Fruit fly (Drosophila melanogaster) whole organism, embryonic: ENCODE results near the gene AnxB9.

Experiments used
- Atf3 ChIP-seq: fragments of 200-800 bp; sonication (Bioruptor generic); optimal IDR thresholded peaks from 3 replicates; lab custom pipeline; 2016; ENCODE audit warnings: missing biosample characterization, missing genetic modification characterization
- CG10274 ChIP-seq: fragments of 200-800 bp; sonication (Bioruptor generic); optimal IDR thresholded peaks from 3 replicates; lab custom pipeline; 2017; ENCODE audit warnings: missing biosample characterization, mild to moderate bottlenecking, missing genetic modification characterization
- CG10543 ChIP-seq: fragments of 200-800 bp; sonication (Bioruptor generic); optimal IDR thresholded peaks from 3 replicates; lab custom pipeline; 2017; ENCODE audit warnings: missing biosample characterization, mild to moderate bottlenecking, missing genetic modification characterization, moderate library complexity
- CG10979 ChIP-seq: fragments of 200-800 bp; sonication (Bioruptor generic); optimal IDR thresholded peaks from 2 replicates; lab custom pipeline; 2018; ENCODE audit warnings: missing biosample characterization, mild to moderate bottlenecking, missing genetic modification characterization, moderate library complexity
- CG11504 ChIP-seq: fragments of 200-800 bp; sonication (Bioruptor generic); optimal IDR thresholded peaks from 3 replicates; lab custom pipeline; 2019; ENCODE audit warnings: missing biosample characterization, mild to moderate bottlenecking, missing genetic modification characterization, moderate library complexity
- CG12104 ChIP-seq: fragments of 200-800 bp; sonication (Bioruptor generic); optimal IDR thresholded peaks from 3 replicates; lab custom pipeline; 2016; ENCODE audit warnings: missing biosample characterization, missing genetic modification characterization
- CG1233 ChIP-seq: fragments of 200-800 bp; sonication (Bioruptor generic); optimal IDR thresholded peaks from 4 replicates; lab custom pipeline; 2018; ENCODE audit warnings: missing biosample characterization, mild to moderate bottlenecking, missing genetic modification characterization
- CG13123 ChIP-seq: fragments of 200-800 bp; sonication (Bioruptor generic); optimal IDR thresholded peaks from 2 replicates; lab custom pipeline; 2016; ENCODE audit warnings: missing biosample characterization, missing genetic modification characterization
- CG15601 ChIP-seq: fragments of 200-800 bp; sonication (Bioruptor generic); optimal IDR thresholded peaks from 3 replicates; lab custom pipeline; 2019; ENCODE audit warnings: missing biosample characterization, mild to moderate bottlenecking, missing genetic modification characterization, moderate library complexity
- CG2678 ChIP-seq: fragments of 200-800 bp; sonication (Bioruptor generic); optimal IDR thresholded peaks from 3 replicates; lab custom pipeline; 2019; ENCODE audit warnings: missing biosample characterization, mild to moderate bottlenecking, missing genetic modification characterization, moderate library complexity
- CG30403 ChIP-seq: fragments of 200-800 bp; sonication (Bioruptor generic); optimal IDR thresholded peaks from 3 replicates; lab custom pipeline; 2016; ENCODE audit warnings: missing biosample characterization, missing genetic modification characterization
- CG32767 ChIP-seq: fragments of 200-800 bp; sonication (Bioruptor generic); IDR thresholded peaks from 2 replicates; pipeline ENCODE4 v1.3.6; 2022; ENCODE audit warnings: missing biosample characterization, missing genetic modification characterization
- CG3838 ChIP-seq: fragments of 200-800 bp; sonication (Bioruptor generic); optimal IDR thresholded peaks from 3 replicates; lab custom pipeline; 2016; ENCODE audit warnings: missing biosample characterization, missing genetic modification characterization
- CG4282 ChIP-seq: fragments of 200-800 bp; sonication (Bioruptor generic); optimal IDR thresholded peaks from 2 replicates; lab custom pipeline; 2016; ENCODE audit warnings: missing biosample characterization, missing genetic modification characterization
- CG4328 ChIP-seq: fragments of 200-800 bp; sonication (Bioruptor generic); optimal IDR thresholded peaks from 3 replicates; lab custom pipeline; 2017; ENCODE audit warnings: missing biosample characterization, missing genetic modification reagents, missing genetic modification characterization
- CG4424 ChIP-seq: fragments of 200-800 bp; sonication (Bioruptor generic); optimal IDR thresholded peaks from 3 replicates; lab custom pipeline; 2016; ENCODE audit warnings: missing biosample characterization, missing genetic modification characterization
- CG4707 ChIP-seq: fragments of 200-800 bp; sonication (Bioruptor generic); optimal IDR thresholded peaks from 2 replicates; lab custom pipeline; 2018; ENCODE audit warnings: missing biosample characterization, mild to moderate bottlenecking, missing genetic modification characterization, moderate library complexity
- CG6654 ChIP-seq: fragments of 200-800 bp; sonication (Bioruptor generic); optimal IDR thresholded peaks from 2 replicates; lab custom pipeline; 2017; ENCODE audit warnings: missing biosample characterization, mild to moderate bottlenecking, missing genetic modification characterization
- CG6683 ChIP-seq: fragments of 200-800 bp; sonication (Bioruptor generic); optimal IDR thresholded peaks from 2 replicates; lab custom pipeline; 2017; ENCODE audit warnings: missing biosample characterization, mild to moderate bottlenecking, missing genetic modification characterization, missing genetic modification reagents
- CG6813 ChIP-seq: fragments of 200-800 bp; sonication (Bioruptor generic); optimal IDR thresholded peaks from 2 replicates; lab custom pipeline; 2017; ENCODE audit warnings: missing biosample characterization, missing genetic modification characterization, mild to moderate bottlenecking, moderate library complexity, missing genetic modification reagents
- CG7786 ChIP-seq: fragments of 200-800 bp; sonication (Bioruptor generic); optimal IDR thresholded peaks from 2 replicates; lab custom pipeline; 2016; ENCODE audit warnings: missing biosample characterization, missing genetic modification characterization
- CG8924 ChIP-seq: fragments of 200-800 bp; optimal IDR thresholded peaks from 3 replicates; lab custom pipeline; 2019; ENCODE audit warnings: missing biosample characterization, mild to moderate bottlenecking, missing genetic modification characterization, moderate library complexity
- CG9932 ChIP-seq: fragments of 200-800 bp; sonication (Bioruptor generic); IDR thresholded peaks from 2 replicates; pipeline ENCODE4 v1.3.6; 2022; ENCODE audit warnings: missing biosample characterization, missing genetic modification characterization
- E2f2 ChIP-seq: fragments of 200-800 bp; sonication (Bioruptor generic); IDR thresholded peaks from 2 replicates; pipeline ENCODE4 v1.3.6; 2022; ENCODE audit warnings: missing biosample characterization, missing genetic modification characterization
- HLHmδ ChIP-seq: fragments of 200-800 bp; sonication (Bioruptor generic); optimal IDR thresholded peaks from 2 replicates; lab custom pipeline; 2018; ENCODE audit warnings: missing biosample characterization, mild to moderate bottlenecking, missing genetic modification characterization, moderate library complexity
- HmgZ ChIP-seq: fragments of 200-800 bp; sonication (Bioruptor generic); optimal IDR thresholded peaks from 2 replicates; lab custom pipeline; 2018; ENCODE audit warnings: missing biosample characterization, mild to moderate bottlenecking, missing genetic modification characterization
- Hmx ChIP-seq: fragments of 200-800 bp; sonication (Bioruptor generic); optimal IDR thresholded peaks from 2 replicates; lab custom pipeline; 2016; ENCODE audit warnings: missing biosample characterization, missing genetic modification characterization
- Max ChIP-seq: fragments of 200-800 bp; sonication (Bioruptor generic); optimal IDR thresholded peaks from 2 replicates; lab custom pipeline; 2016; ENCODE audit warnings: missing biosample characterization, mild to moderate bottlenecking, missing genetic modification characterization
- Meics ChIP-seq: fragments of 200-800 bp; sonication (Bioruptor generic); optimal IDR thresholded peaks from 2 replicates; lab custom pipeline; 2017; ENCODE audit warnings: missing biosample characterization, mild to moderate bottlenecking, missing genetic modification characterization
- NC2α ChIP-seq: fragments of 200-800 bp; sonication (Bioruptor generic); optimal IDR thresholded peaks from 2 replicates; lab custom pipeline; 2016; ENCODE audit warnings: missing biosample characterization, missing genetic modification characterization
- Nf-YB ChIP-seq: fragments of 200-800 bp; sonication (Bioruptor generic); optimal IDR thresholded peaks from 3 replicates; lab custom pipeline; 2019; ENCODE audit warnings: missing biosample characterization, mild to moderate bottlenecking, missing genetic modification characterization, moderate library complexity
- Ptx1 ChIP-seq: fragments of 200-800 bp; sonication (Bioruptor generic); IDR thresholded peaks from 2 replicates; pipeline ENCODE4 v1.3.6; 2022; ENCODE audit warnings: missing biosample characterization, missing genetic modification characterization
- bbx ChIP-seq: fragments of 200-800 bp; sonication (Bioruptor generic); IDR thresholded peaks from 2 replicates; pipeline ENCODE4 v1.3.6; 2022; ENCODE audit warnings: missing biosample characterization, missing genetic modification characterization; ENCODE audit not compliant: partially characterized antibody
- crol ChIP-seq: fragments of 200-800 bp; sonication (Bioruptor generic); IDR thresholded peaks from 2 replicates; pipeline ENCODE4 v1.3.6; 2022; ENCODE audit warnings: missing biosample characterization, missing genetic modification characterization
- crp ChIP-seq, 2 experiments: fragments of 200-800 bp; sonication (Bioruptor generic); optimal IDR thresholded peaks; 2 replicates in 1 of 2; 3 replicates in 1 of 2; lab custom pipeline; 2017; ENCODE audit warnings: missing biosample characterization in 2 of 2, missing genetic modification characterization in 2 of 2, mild to moderate bottlenecking in 1 of 2, moderate library complexity in 1 of 2
- gro ChIP-seq: fragments of 200-800 bp; sonication (Bioruptor generic); optimal IDR thresholded peaks from 2 replicates; lab custom pipeline; 2016; ENCODE audit warnings: missing biosample characterization, missing genetic modification characterization
- kay ChIP-seq: fragments of 200-800 bp; sonication (Bioruptor generic); optimal IDR thresholded peaks from 2 replicates; lab custom pipeline; 2016; ENCODE audit warnings: missing biosample characterization, missing genetic modification characterization
- ken ChIP-seq: fragments of 200-800 bp; sonication (Bioruptor generic); IDR thresholded peaks from 3 replicates; pipeline ENCODE4 v1.3.6; 2022; ENCODE audit warnings: missing biosample characterization, missing genetic modification characterization
- lov ChIP-seq, 2 experiments: fragments of 200-800 bp in 1 of 2; fragments of >200 bp in 1 of 2; sonication (Bioruptor generic) in 1 of 2; IDR thresholded peaks in 1 of 2; optimal IDR thresholded peaks in 1 of 2; 2 replicates in 1 of 2; 3 replicates in 1 of 2; pipeline versions ENCODE4 v1.3.6 to Lab custom; 2017 to 2022; ENCODE audit warnings: missing biosample characterization in 1 of 2, missing genetic modification characterization in 1 of 2
- peb ChIP-seq: fragments of 200-800 bp; sonication (Bioruptor generic); IDR thresholded peaks from 2 replicates; pipeline ENCODE4 v1.3.6; 2022; ENCODE audit warnings: missing biosample characterization, missing genetic modification characterization
- pfk ChIP-seq: fragments of 200-800 bp; sonication (Bioruptor generic); optimal IDR thresholded peaks from 2 replicates; lab custom pipeline; 2018; ENCODE audit warnings: missing biosample characterization, mild to moderate bottlenecking, missing genetic modification characterization, moderate library complexity
- prd ChIP-seq, 3 experiments: fragments of >200 bp in 2 of 3; fragments of 200-800 bp in 1 of 3; sonication (Bioruptor generic) in 1 of 3; optimal IDR thresholded peaks in 2 of 3; IDR thresholded peaks in 1 of 3; 2 replicates in 2 of 3; 3 replicates in 1 of 3; pipeline versions ENCODE4 v1.3.6 to Lab custom; 2017 to 2022; ENCODE audit warnings: missing biosample characterization in 1 of 3, missing genetic modification characterization in 1 of 3
- pzg ChIP-seq: fragments of 200-800 bp; sonication (Bioruptor generic); optimal IDR thresholded peaks from 3 replicates; lab custom pipeline; 2018; ENCODE audit warnings: missing biosample characterization, mild to moderate bottlenecking, missing genetic modification characterization, moderate library complexity
- sna ChIP-seq: fragments of 200-800 bp; sonication (Bioruptor generic); IDR thresholded peaks from 2 replicates; pipeline ENCODE4 v1.3.6; 2022; ENCODE audit warnings: missing biosample characterization, missing genetic modification characterization; ENCODE audit not compliant: partially characterized antibody
- sqz ChIP-seq: fragments of 200-800 bp; sonication (Bioruptor generic); optimal IDR thresholded peaks from 3 replicates; lab custom pipeline; 2018; ENCODE audit warnings: missing biosample characterization, mild to moderate bottlenecking, missing genetic modification characterization
- ssp ChIP-seq: fragments of 200-800 bp; sonication (Bioruptor generic); IDR thresholded peaks from 2 replicates; pipeline ENCODE4 v1.3.6; 2022; ENCODE audit warnings: missing biosample characterization, missing genetic modification characterization
- stwl ChIP-seq: fragments of 200-800 bp; sonication (Bioruptor generic); optimal IDR thresholded peaks from 3 replicates; lab custom pipeline; 2018; ENCODE audit warnings: missing biosample characterization, mild to moderate bottlenecking, missing genetic modification characterization, moderate library complexity
- tgo ChIP-seq: fragments of 200-800 bp; sonication (Bioruptor generic); IDR thresholded peaks from 3 replicates; pipeline ENCODE4 v1.3.6; 2022; ENCODE audit warnings: missing biosample characterization, missing genetic modification characterization

The AnxB9 gene

dm6 chr3R:21065010-21065695 lies at the start of gene AnxB9 (continued):
- TF ChIP-seq pfk (peak; percentile 17), crp (GFP tag; optimal IDR thresholded peaks at IDR 0.05; lab: Kevin White, UChicago) (no peak), Max (peak; percentile 18), CG6683 (no peak), kay (GFP tag; lab: Kevin White, UChicago) (no peak), tgo (no peak; the same call in 2 of the 3 replicates), NC2α (GFP tag; lab: Kevin White, UChicago) (peak; percentile 51), CG1233 (GFP tag; lab: Kevin White, UChicago) (no peak), HmgZ (tag; lab: Kevin White, UChicago) (peak; percentile 60), CG6813 (GFP tag; lab: Kevin White, UChicago) (peak; percentile 9), CG30403 (GFP tag; lab: Kevin White, UChicago) (no peak), bbx (peak; percentile 75), sqz (peak; percentile 33), ken (GFP tag; lab: Robert Waterston, UW) (0 out of 3 replicates have a peak, but pooled peaks have one; percentile 52), CG4328 (GFP tag; lab: Kevin White, UChicago) (peak; percentile 22), Atf3 (GFP tag; lab: Kevin White, UChicago) (no peak), stwl (tag; lab: Kevin White, UChicago) (no peak), CG6654 (GFP tag; lab: Kevin White, UChicago) (no peak), crol (GFP tag; lab: Robert Waterston, UW) (no peak), CG11504 (tag; lab: Kevin White, UChicago) (peak; percentile 4), pzg (GFP tag; lab: Kevin White, UChicago) (peak; percentile 44), sna (no peak), E2f2 (GFP tag; lab: Robert Waterston, UW) (no peak), CG4424 (GFP tag; lab: Kevin White, UChicago) (no peak), CG12104 (GFP tag; lab: Kevin White, UChicago) (no peak), Hmx (GFP tag; lab: Kevin White, UChicago) (no peak), HLHmδ (GFP tag; lab: Kevin White, UChicago) (peak; percentile 56), Meics (GFP tag; lab: Kevin White, UChicago) (peak; percentile 48), Nf-YB (GFP tag; lab: Kevin White, UChicago) (no peak), ssp (GFP tag; lab: Robert Waterston, UW) (no peak), CG2678 (tag; lab: Kevin White, UChicago) (peak; percentile 37), gro (GFP tag; lab: Kevin White, UChicago) (peak; percentile 71), CG7786 (GFP tag; lab: Kevin White, UChicago) (no peak), lov (optimal IDR thresholded peaks at IDR 0.05; lab: Kevin White, UChicago) (no peak), lov (GFP tag; IDR thresholded peaks at IDR 0.05; lab: Robert Waterston, UW) (0 out of 3 replicates have a peak, but pooled peaks have one; percentile 28), prd (optimal IDR thresholded peaks at IDR 0.05; lab: Kevin White, UChicago) (no peak), prd (GFP tag; IDR thresholded peaks at IDR 0.05; lab: Robert Waterston, UW) (0 out of 3 replicates have a peak, but pooled peaks have one; percentile 11), CG9932 (GFP tag; lab: Robert Waterston, UW) (peak; percentile 59), CG10979 (no peak), Ptx1 (no peak), CG32767 (no peak), CG10274 (no peak), CG8924 (tag; lab: Kevin White, UChicago) (peak; percentile 19), peb (no peak), CG4282 (GFP tag; lab: Kevin White, UChicago) (peak; percentile 8), CG15601 (tag; lab: Kevin White, UChicago) (peak; percentile 8), CG3838 (GFP tag; lab: Kevin White, UChicago) (no peak), CG13123 (GFP tag; lab: Kevin White, UChicago) (no peak), CG10543 (GFP tag; lab: Kevin White, UChicago) (peak; percentile 70), CG4707 (GFP tag; lab: Kevin White, UChicago) (peak; percentile 30)
